Worm (Caenorhabditis elegans): Measurements from ENCODE around the gene Y51B9A.8.

DNA sequence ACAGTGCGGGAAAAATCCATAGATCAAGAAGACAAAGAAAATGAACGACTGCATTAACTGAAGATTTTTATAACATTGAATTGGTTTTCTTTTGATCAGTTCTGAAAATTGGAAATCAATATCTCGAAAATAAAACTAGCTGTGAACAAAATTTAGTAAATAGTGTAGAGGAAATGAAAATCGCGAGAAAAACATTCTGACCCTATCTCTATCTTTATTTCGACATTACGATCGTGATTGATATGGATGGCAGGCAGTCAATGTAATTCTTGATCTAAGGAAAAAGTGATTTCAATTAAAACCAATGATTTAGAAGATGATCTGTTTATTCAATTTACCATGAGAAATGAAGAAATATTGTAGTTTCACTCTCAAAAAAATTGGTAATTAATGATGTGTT is 37.4 kb downstream of the Y51B9A.8 start, which contains the start of gene kin-16:
- TF ChIP-seq ceh-36 (tag; optimal IDR thresholded peaks at IDR 0.05) (no peak), ama-1 (optimal IDR thresholded peaks at IDR 0.05) (no peak), B0310.2 (tag; optimal IDR thresholded peaks at IDR 0.05) (no peak), ceh-13 (GFP tag; optimal IDR thresholded peaks at IDR 0.05) (no peak), sea-1 (GFP tag; conservative IDR thresholded peaks at IDR 0.05) (no peak)
